Fruit fly (Drosophila melanogaster) whole organism, adult: ENCODE results near the gene 5-HT2A.

Experiments used
- CG11617 ChIP-seq: fragments of 200-800 bp; sonication (Bioruptor generic); optimal IDR thresholded peaks from 2 replicates; lab custom pipeline; 2017; ENCODE audit warnings: mild to moderate bottlenecking, missing biosample characterization, missing genetic modification reagents, missing genetic modification characterization
- CG1620 ChIP-seq: fragments of 200-800 bp; sonication (Bioruptor generic); optimal IDR thresholded peaks from 2 replicates; lab custom pipeline; 2016; ENCODE audit warnings: missing biosample characterization, missing genetic modification characterization
- CG7101 ChIP-seq: fragments of 200-800 bp; sonication (Bioruptor generic); optimal IDR thresholded peaks from 2 replicates; lab custom pipeline; 2018; ENCODE audit warnings: missing biosample characterization, mild to moderate bottlenecking, missing genetic modification characterization, moderate library complexity
- Clk ChIP-seq: fragments of 200-800 bp; sonication (Bioruptor generic); optimal IDR thresholded peaks from 2 replicates; lab custom pipeline; 2017; ENCODE audit warnings: missing biosample characterization, missing genetic modification characterization
- Crg-1 ChIP-seq: fragments of 200-800 bp; sonication (Bioruptor generic); optimal IDR thresholded peaks from 2 replicates; lab custom pipeline; 2016; ENCODE audit warnings: missing biosample characterization, missing genetic modification characterization
- Hr96 ChIP-seq: fragments of 200-800 bp; sonication (Bioruptor generic); optimal IDR thresholded peaks from 2 replicates; lab custom pipeline; 2016; ENCODE audit warnings: missing biosample characterization, missing genetic modification characterization
- Mnt ChIP-seq: fragments of 200-800 bp; sonication (Bioruptor generic); optimal IDR thresholded peaks from 2 replicates; lab custom pipeline; 2016; ENCODE audit warnings: missing biosample characterization, mild to moderate bottlenecking, missing genetic modification characterization
- bab1 ChIP-seq: fragments of 200-800 bp; sonication (Bioruptor generic); optimal IDR thresholded peaks from 3 replicates; lab custom pipeline; 2019; ENCODE audit warnings: missing biosample characterization, mild to moderate bottlenecking, missing genetic modification characterization, moderate library complexity
- cic ChIP-seq: fragments of 200-800 bp; sonication (Bioruptor generic); optimal IDR thresholded peaks from 2 replicates; lab custom pipeline; 2017; ENCODE audit warnings: missing biosample characterization, mild to moderate bottlenecking, missing genetic modification characterization, moderate library complexity
- kay ChIP-seq: fragments of 200-800 bp; sonication (Bioruptor generic); peaks from one replicate; lab custom pipeline; 2016; ENCODE audit warnings: missing biosample characterization, missing genetic modification characterization, borderline replicate concordance
- ovo ChIP-seq: fragments of 200-800 bp; sonication (Bioruptor generic); optimal IDR thresholded peaks from 2 replicates; lab custom pipeline; 2016; ENCODE audit warnings: missing biosample characterization, missing genetic modification characterization
- toe ChIP-seq: fragments of 200-800 bp; sonication (Bioruptor generic); optimal IDR thresholded peaks from 2 replicates; lab custom pipeline; 2016; ENCODE audit warnings: missing biosample characterization, missing genetic modification characterization

DNA sequence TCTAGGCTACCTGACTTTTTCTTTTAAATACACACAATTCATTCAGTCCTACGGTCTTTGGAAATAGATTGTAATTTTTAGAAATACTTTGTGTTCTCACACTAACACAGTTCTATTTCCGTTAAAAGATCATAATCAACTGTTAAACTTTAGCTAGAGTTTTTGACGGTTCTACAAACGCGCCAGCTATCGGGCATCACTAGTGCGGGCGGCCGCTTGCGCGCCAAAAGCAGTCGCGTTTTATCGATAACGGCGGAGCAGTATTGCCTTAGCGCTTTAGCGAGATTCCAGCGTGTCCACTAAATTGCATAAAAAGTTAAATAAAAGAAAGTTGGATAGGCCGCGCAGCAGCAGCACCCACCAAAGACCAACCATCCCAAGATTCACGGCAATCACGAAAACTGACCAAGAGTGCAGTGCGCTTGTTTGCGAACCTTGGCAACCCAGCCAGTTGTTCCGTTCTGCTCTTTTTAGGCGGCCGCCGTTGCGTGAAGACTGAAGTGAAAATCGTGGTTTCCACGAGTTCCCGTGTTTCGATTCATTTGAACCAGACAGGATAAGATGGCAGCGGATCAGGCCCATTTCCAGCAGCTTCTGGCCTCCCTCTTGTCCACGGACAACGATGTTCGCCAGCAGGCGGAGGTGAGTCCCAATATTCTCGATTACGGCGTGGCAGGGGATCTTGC, 36.6 kb downstream of the 5-HT2A start, which contains the start of gene Karybeta3:
- TF ChIP-seq bab1 (GFP tag; lab: Kevin White, UChicago) (peak; percentile 75), Clk (GFP tag; lab: Kevin White, UChicago) (no peak), Hr96 (peak; percentile 86), CG1620 (GFP tag; lab: Kevin White, UChicago) (peak; percentile 81), Crg-1 (GFP tag; lab: Kevin White, UChicago) (peak; percentile 83), Mnt (peak; percentile 86), cic (GFP tag; lab: Kevin White, UChicago) (peak; percentile 35), toe (GFP tag; lab: Kevin White, UChicago) (peak; percentile 83), CG7101 (tag; lab: Kevin White, UChicago) (peak; percentile 79), kay (GFP tag; lab: Kevin White, UChicago) (no peak), CG11617 (peak; percentile 91), ovo (GFP tag; lab: Kevin White, UChicago) (peak; percentile 76)
